Fruit fly (Drosophila melanogaster) whole organism, embryonic: ENCODE measurements around the gene CG9044.

Source experiments
- Antp ChIP-seq: fragments of 200-800 bp; sonication (Bioruptor generic); optimal IDR thresholded peaks from 3 replicates; lab custom pipeline; 2016; ENCODE audit warnings: missing biosample characterization, missing genetic modification characterization
- Asciz ChIP-seq: fragments of 200-800 bp; sonication (Bioruptor generic); optimal IDR thresholded peaks from 2 replicates; lab custom pipeline; 2017; ENCODE audit warnings: missing biosample characterization, mild to moderate bottlenecking, missing genetic modification characterization, missing genetic modification reagents
- C15 ChIP-seq: fragments of 200-800 bp; sonication (Bioruptor generic); IDR thresholded peaks from 3 replicates; pipeline ENCODE4 v1.3.6; 2022; ENCODE audit warnings: missing biosample characterization, missing genetic modification characterization
- CG10979 ChIP-seq: fragments of 200-800 bp; sonication (Bioruptor generic); optimal IDR thresholded peaks from 2 replicates; lab custom pipeline; 2018; ENCODE audit warnings: missing biosample characterization, mild to moderate bottlenecking, missing genetic modification characterization, moderate library complexity
- CG12391 ChIP-seq: fragments of 200-800 bp; sonication (Bioruptor generic); optimal IDR thresholded peaks from 3 replicates; lab custom pipeline; 2018; ENCODE audit warnings: missing biosample characterization, mild to moderate bottlenecking, missing genetic modification characterization, moderate library complexity
- CG12769 ChIP-seq: fragments of 200-800 bp; sonication (Bioruptor generic); optimal IDR thresholded peaks from 2 replicates; lab custom pipeline; 2019; ENCODE audit warnings: missing biosample characterization, mild to moderate bottlenecking, missing genetic modification characterization, moderate library complexity
- CG13624 ChIP-seq: fragments of 200-800 bp; sonication (Bioruptor generic); optimal IDR thresholded peaks from 2 replicates; lab custom pipeline; 2016; ENCODE audit warnings: missing biosample characterization, missing genetic modification characterization
- CG14441 ChIP-seq: fragments of 200-800 bp; sonication (Bioruptor generic); IDR thresholded peaks from 2 replicates; pipeline ENCODE4 v1.3.6; 2022; ENCODE audit warnings: missing biosample characterization, missing genetic modification characterization
- CG15011 ChIP-seq: fragments of 200-800 bp; sonication (Bioruptor generic); optimal IDR thresholded peaks from 3 replicates; lab custom pipeline; 2018; ENCODE audit warnings: missing biosample characterization, mild to moderate bottlenecking, missing genetic modification characterization
- CG16779 ChIP-seq: fragments of 200-800 bp; sonication (Bioruptor generic); IDR thresholded peaks from 2 replicates; pipeline ENCODE4 v1.3.6; 2022; ENCODE audit warnings: missing biosample characterization, missing genetic modification characterization
- CG17829 ChIP-seq: fragments of 200-800 bp; optimal IDR thresholded peaks from 2 replicates; lab custom pipeline; 2019; ENCODE audit warnings: missing biosample characterization, mild to moderate bottlenecking, missing genetic modification characterization, moderate library complexity
- CG1792 ChIP-seq: fragments of 200-800 bp; sonication (Bioruptor generic); optimal IDR thresholded peaks from 2 replicates; lab custom pipeline; 2016; ENCODE audit warnings: missing biosample characterization, missing genetic modification characterization
- CG2199 ChIP-seq: fragments of 200-800 bp; sonication (Bioruptor generic); IDR thresholded peaks from 3 replicates; pipeline ENCODE4 v1.3.6; 2022; ENCODE audit warnings: missing biosample characterization, missing genetic modification characterization
- CG30431 ChIP-seq: fragments of 200-800 bp; sonication (Bioruptor generic); optimal IDR thresholded peaks from 2 replicates; lab custom pipeline; 2017; ENCODE audit warnings: missing biosample characterization, missing genetic modification characterization
- CG4404 ChIP-seq: fragments of 200-800 bp; sonication (Bioruptor generic); IDR thresholded peaks from 2 replicates; pipeline ENCODE4 v1.3.6; 2022; ENCODE audit warnings: missing biosample characterization, missing genetic modification characterization
- CG4424 ChIP-seq: fragments of 200-800 bp; sonication (Bioruptor generic); optimal IDR thresholded peaks from 3 replicates; lab custom pipeline; 2016; ENCODE audit warnings: missing biosample characterization, missing genetic modification characterization
- CG6854 ChIP-seq: fragments of 200-800 bp; sonication (Bioruptor generic); optimal IDR thresholded peaks from 3 replicates; lab custom pipeline; 2017; ENCODE audit warnings: missing biosample characterization, mild to moderate bottlenecking, missing genetic modification characterization
- CG9727 ChIP-seq: fragments of 200-800 bp; sonication (Bioruptor generic); optimal IDR thresholded peaks from 3 replicates; lab custom pipeline; 2017; ENCODE audit warnings: missing biosample characterization, mild to moderate bottlenecking, missing genetic modification characterization
- Dll ChIP-seq: fragments of 200-800 bp; sonication (Bioruptor generic); IDR thresholded peaks from 4 replicates; pipeline ENCODE4 v1.3.6; 2022; ENCODE audit warnings: missing biosample characterization, missing genetic modification characterization; ENCODE audit not compliant: partially characterized antibody
- Ets65A ChIP-seq: fragments of 200-800 bp; sonication (Bioruptor generic); peaks from one replicate; lab custom pipeline; 2016; ENCODE audit warnings: missing biosample characterization, missing genetic modification characterization
- Ets97D ChIP-seq: fragments of 200-800 bp; sonication (Bioruptor generic); optimal IDR thresholded peaks from 3 replicates; lab custom pipeline; 2016; ENCODE audit warnings: missing biosample characterization, missing genetic modification characterization
- Hr51 ChIP-seq, 2 experiments: fragments of 200-800 bp; sonication (Bioruptor generic); optimal IDR thresholded peaks; 2 replicates in 1 of 2; 3 replicates in 1 of 2; lab custom pipeline; 2016 to 2018; ENCODE audit warnings: missing biosample characterization in 2 of 2, missing genetic modification characterization in 2 of 2, mild to moderate bottlenecking in 1 of 2, moderate library complexity in 1 of 2
- Lim3 ChIP-seq: fragments of 200-800 bp; sonication (Bioruptor generic); IDR thresholded peaks from 2 replicates; pipeline ENCODE4 v1.3.6; 2022; ENCODE audit warnings: missing biosample characterization, missing genetic modification characterization
- MBD-R2 ChIP-seq: fragments of 200-800 bp; sonication (Bioruptor generic); IDR thresholded peaks from 2 replicates; pipeline ENCODE4 v1.3.6; 2022; ENCODE audit warnings: missing biosample characterization, missing genetic modification characterization
- NK7.1 ChIP-seq: fragments of 200-800 bp; sonication (Bioruptor generic); optimal IDR thresholded peaks from 3 replicates; lab custom pipeline; 2016; ENCODE audit warnings: missing biosample characterization, missing genetic modification characterization
- Opbp ChIP-seq: fragments of 200-800 bp; sonication (Bioruptor generic); IDR thresholded peaks from 3 replicates; pipeline ENCODE4 v1.3.6; 2022; ENCODE audit warnings: missing biosample characterization, missing genetic modification characterization; ENCODE audit not compliant: partially characterized antibody
- Sin3A ChIP-seq: fragments of >200 bp; optimal IDR thresholded peaks from 2 replicates; lab custom pipeline; 2018
- Sry-β ChIP-seq: fragments of 200-800 bp; sonication (Bioruptor generic); optimal IDR thresholded peaks from 2 replicates; lab custom pipeline; 2018; ENCODE audit warnings: missing biosample characterization, mild to moderate bottlenecking, missing genetic modification characterization, moderate library complexity
- Taf1 ChIP-seq: fragments of 200-800 bp; sonication (Bioruptor generic); IDR thresholded peaks from 2 replicates; pipeline ENCODE4 v1.3.6; 2022; ENCODE audit warnings: missing biosample characterization, missing genetic modification characterization
- Usf ChIP-seq: fragments of 200-800 bp; sonication (Bioruptor generic); optimal IDR thresholded peaks from 2 replicates; lab custom pipeline; 2017; ENCODE audit warnings: missing genotype, missing biosample characterization, missing genetic modification characterization
- cg ChIP-seq: fragments of 200-800 bp; sonication (Bioruptor generic); optimal IDR thresholded peaks from 3 replicates; lab custom pipeline; 2019; ENCODE audit warnings: missing biosample characterization, mild to moderate bottlenecking, missing genetic modification characterization, moderate library complexity
- crol ChIP-seq: fragments of 200-800 bp; sonication (Bioruptor generic); IDR thresholded peaks from 2 replicates; pipeline ENCODE4 v1.3.6; 2022; ENCODE audit warnings: missing biosample characterization, missing genetic modification characterization
- crp ChIP-seq, 2 experiments: fragments of 200-800 bp; sonication (Bioruptor generic); optimal IDR thresholded peaks; 2 replicates in 1 of 2; 3 replicates in 1 of 2; lab custom pipeline; 2017; ENCODE audit warnings: missing biosample characterization in 2 of 2, missing genetic modification characterization in 2 of 2, mild to moderate bottlenecking in 1 of 2, moderate library complexity in 1 of 2
- ems ChIP-seq: fragments of 200-800 bp; sonication (Bioruptor generic); optimal IDR thresholded peaks from 3 replicates; lab custom pipeline; 2016; ENCODE audit warnings: missing biosample characterization, missing genetic modification characterization
- en ChIP-seq: fragments of 200-800 bp; sonication (Bioruptor generic); optimal IDR thresholded peaks from 2 replicates; lab custom pipeline; 2016; ENCODE audit warnings: missing biosample characterization, missing genetic modification characterization
- ftz-f1 ChIP-seq: fragments of 200-800 bp; sonication (Bioruptor generic); optimal IDR thresholded peaks from 2 replicates; lab custom pipeline; 2016; ENCODE audit warnings: missing biosample characterization, missing genetic modification characterization
- gem ChIP-seq: fragments of 200-800 bp; sonication (Bioruptor generic); optimal IDR thresholded peaks from 2 replicates; lab custom pipeline; 2019; ENCODE audit warnings: missing biosample characterization, mild to moderate bottlenecking, missing genetic modification characterization, moderate library complexity
- gfzf ChIP-seq: fragments of 200-800 bp; sonication (Bioruptor generic); optimal IDR thresholded peaks from 2 replicates; lab custom pipeline; 2016; ENCODE audit warnings: missing biosample characterization, mild to moderate bottlenecking, missing genetic modification characterization, moderate library complexity
- grn ChIP-seq: fragments of 200-800 bp; sonication (Bioruptor generic); optimal IDR thresholded peaks from 3 replicates; lab custom pipeline; 2017; ENCODE audit warnings: missing biosample characterization, missing genetic modification characterization
- jing ChIP-seq: fragments of 200-800 bp; sonication (Bioruptor generic); optimal IDR thresholded peaks from 2 replicates; lab custom pipeline; 2018; ENCODE audit warnings: missing biosample characterization, mild to moderate bottlenecking, missing genetic modification characterization
- jumu ChIP-seq: fragments of 200-800 bp; sonication (Bioruptor generic); optimal IDR thresholded peaks from 3 replicates; lab custom pipeline; 2016; ENCODE audit warnings: missing biosample characterization, missing genetic modification characterization
- lov ChIP-seq, 2 experiments: fragments of 200-800 bp in 1 of 2; fragments of >200 bp in 1 of 2; sonication (Bioruptor generic) in 1 of 2; IDR thresholded peaks in 1 of 2; optimal IDR thresholded peaks in 1 of 2; 2 replicates in 1 of 2; 3 replicates in 1 of 2; pipeline versions ENCODE4 v1.3.6 to Lab custom; 2017 to 2022; ENCODE audit warnings: missing biosample characterization in 1 of 2, missing genetic modification characterization in 1 of 2
- prd ChIP-seq, 3 experiments: fragments of >200 bp in 2 of 3; fragments of 200-800 bp in 1 of 3; sonication (Bioruptor generic) in 1 of 3; optimal IDR thresholded peaks in 2 of 3; IDR thresholded peaks in 1 of 3; 2 replicates in 2 of 3; 3 replicates in 1 of 3; pipeline versions ENCODE4 v1.3.6 to Lab custom; 2017 to 2022; ENCODE audit warnings: missing biosample characterization in 1 of 3, missing genetic modification characterization in 1 of 3
- psq ChIP-seq: fragments of 200-800 bp; sonication (Bioruptor generic); optimal IDR thresholded peaks from 2 replicates; lab custom pipeline; 2017; ENCODE audit warnings: missing biosample characterization, missing genetic modification characterization
- pum ChIP-seq: fragments of 200-800 bp; sonication (Bioruptor generic); optimal IDR thresholded peaks from 2 replicates; lab custom pipeline; 2016; ENCODE audit warnings: missing biosample characterization, missing genetic modification characterization
- slbo ChIP-seq: fragments of 200-800 bp; sonication (Bioruptor generic); IDR thresholded peaks from 2 replicates; pipeline ENCODE4 v1.3.6; 2022; ENCODE audit warnings: missing biosample characterization, missing genetic modification characterization
- ssp ChIP-seq: fragments of 200-800 bp; sonication (Bioruptor generic); IDR thresholded peaks from 2 replicates; pipeline ENCODE4 v1.3.6; 2022; ENCODE audit warnings: missing biosample characterization, missing genetic modification characterization
- z ChIP-seq: fragments of 200-800 bp; sonication (Bioruptor generic); IDR thresholded peaks from 3 replicates; pipeline ENCODE4 v1.3.6; 2022; ENCODE audit warnings: missing biosample characterization, missing genetic modification characterization

The CG9044 gene

dm6 chr2L:5944305-5945282 lies 4.7 kb upstream of the CG9044 start (continued):
- TF ChIP-seq C15 (GFP tag; lab: Robert Waterston, UW) (no peak), CG9727 (GFP tag; lab: Kevin White, UChicago) (no peak), Dll (GFP tag; lab: Robert Waterston, UW) (peak; percentile 50; the same call in 2 of the 4 replicates), CG6854 (GFP tag; lab: Kevin White, UChicago) (no peak), en (GFP tag; lab: Kevin White, UChicago) (no peak), Antp (GFP tag; lab: Kevin White, UChicago) (no peak), prd (optimal IDR thresholded peaks at IDR 0.05; lab: Kevin White, UChicago) (no peak), prd (GFP tag; IDR thresholded peaks at IDR 0.05; lab: Robert Waterston, UW) (no peak), gem (no peak), Opbp (peak; percentile 31; the same call in 1 of the 3 replicates), CG16779 (GFP tag; lab: Robert Waterston, UW) (no peak), grn (GFP tag; lab: Kevin White, UChicago) (peak; percentile 97), Hr51 (GFP tag; optimal IDR thresholded peaks at IDR 0.05; lab: Kevin White, UChicago) (no peak), CG14441 (no peak), gfzf (GFP tag; lab: Kevin White, UChicago) (no peak), CG4424 (no peak), CG17829 (tag; lab: Kevin White, UChicago) (no peak), CG12769 (peak; percentile 57), CG30431 (GFP tag; lab: Kevin White, UChicago) (no peak), crol (GFP tag; lab: Robert Waterston, UW) (peak; percentile 56; the same call in 1 of the 2 replicates), Ets65A (GFP tag; lab: Kevin White, UChicago) (no peak), crp (GFP tag; optimal IDR thresholded peaks at IDR 0.05; lab: Kevin White, UChicago) (no peak), slbo (no peak), lov (optimal IDR thresholded peaks at IDR 0.05; lab: Kevin White, UChicago) (no peak), lov (GFP tag; IDR thresholded peaks at IDR 0.05; lab: Robert Waterston, UW) (no peak), jing (no peak), ftz-f1 (peak; percentile 96), Ets97D (GFP tag; lab: Kevin White, UChicago) (no peak), z (GFP tag; lab: Robert Waterston, UW) (no peak), Taf1 (GFP tag; lab: Robert Waterston, UW) (no peak), CG13624 (GFP tag; lab: Kevin White, UChicago) (peak; percentile 39), CG12391 (tag; lab: Kevin White, UChicago) (no peak), psq (GFP tag; lab: Kevin White, UChicago) (no peak), ems (GFP tag; lab: Kevin White, UChicago) (no peak), CG2199 (GFP tag; lab: Robert Waterston, UW) (no peak), CG15011 (no peak), Asciz (GFP tag; lab: Kevin White, UChicago) (no peak), MBD-R2 (GFP tag; lab: Robert Waterston, UW) (peak; percentile 27; the same call in 1 of the 2 replicates), jumu (GFP tag; lab: Kevin White, UChicago) (peak; percentile 23), pum (GFP tag; lab: Kevin White, UChicago) (no peak), CG4404 (no peak), CG1792 (GFP tag; lab: Kevin White, UChicago) (peak; percentile 9), cg (no peak), NK7.1 (GFP tag; lab: Kevin White, UChicago) (no peak), CG10979 (no peak), Sin3A (lab: Kevin White, UChicago) (no peak), Sry-β (GFP tag; lab: Kevin White, UChicago) (no peak), Lim3 (GFP tag; lab: Robert Waterston, UW) (no peak), ssp (GFP tag; lab: Robert Waterston, UW) (no peak), Usf (GFP tag; lab: Kevin White, UChicago) (no peak)
